Worm (Caenorhabditis elegans): Measurements from ENCODE around the gene K07H8.9.

The K07H8.9 gene

ce11 chrIV:8289580-8290323 is 3.5 kb upstream of the K07H8.9 start, which contains the start of gene daf-31:
TSS of gene daf-31 (plus strand) at chrIV:8290273.
- TF ChIP-seq fkh-10 (GFP tag; optimal IDR thresholded peaks at IDR 0.05) (no peak), lin-39 (tag; optimal IDR thresholded peaks at IDR 0.05) (no peak), ZK337.2 (GFP tag; IDR thresholded peaks at IDR 0.05) (no peak), mep-1 (tag; optimal IDR thresholded peaks at IDR 0.05) (peak; percentile 60), lim-7 (GFP tag; IDR thresholded peaks at IDR 0.05) (no peak), F10B5.3 (tag; optimal IDR thresholded peaks at IDR 0.05) (no peak), ama-1 (optimal IDR thresholded peaks at IDR 0.05) (peak; percentile 7), daf-19 (GFP tag; conservative IDR thresholded peaks at IDR 0.05) (no peak), egl-27 (tag; optimal IDR thresholded peaks at IDR 0.05) (no peak), nhr-28 (tag; optimal IDR thresholded peaks at IDR 0.05) (peak; percentile 3), nhr-6 (tag; optimal IDR thresholded peaks at IDR 0.05) (peak; percentile 56), ceh-28 (tag; optimal IDR thresholded peaks at IDR 0.05) (peak; percentile 4), zfp-3 (GFP tag; conservative IDR thresholded peaks at IDR 0.05) (no peak), rbr-2 (tag; optimal IDR thresholded peaks at IDR 0.05) (peak; percentile 36), jun-1 (tag; optimal IDR thresholded peaks at IDR 0.05) (no peak), dpl-1 (GFP tag; optimal IDR thresholded peaks at IDR 0.05) (peak; percentile 57), mdt-29 (GFP tag; IDR thresholded peaks at IDR 0.05) (no peak), ceh-32 (tag; optimal IDR thresholded peaks at IDR 0.05; ENCODE audit: poor library complexity) (no peak), ces-1 (GFP tag; optimal IDR thresholded peaks at IDR 0.05) (no peak), lir-3 (tag; optimal IDR thresholded peaks at IDR 0.05) (no peak), dve-1 (tag; optimal IDR thresholded peaks at IDR 0.05; ENCODE audit: insufficient read depth) (peak; percentile 36), lin-38 (GFP tag; IDR thresholded peaks at IDR 0.05) (peak; percentile 50), pqm-1 (tag; optimal IDR thresholded peaks at IDR 0.05) (no peak), spr-3 (GFP tag; optimal IDR thresholded peaks at IDR 0.05) (no peak), hlh-11 (tag; optimal IDR thresholded peaks at IDR 0.05) (peak; percentile 0), zfp-2 (tag; optimal IDR thresholded peaks at IDR 0.05) (no peak), mes-2 (tag; optimal IDR thresholded peaks at IDR 0.05; ENCODE audit: poor library complexity, severe bottlenecking) (peak; percentile 77), nhr-10 (tag; optimal IDR thresholded peaks at IDR 0.05) (no peak), aha-1 (tag) (no peak), pha-4 (GFP tag; IDR thresholded peaks at IDR 0.05) (no peak), pha-4 (tag; optimal IDR thresholded peaks at IDR 0.05) (peak; percentile 39), ctbp-1 (GFP tag; IDR thresholded peaks at IDR 0.05) (no peak), unc-130 (GFP tag; optimal IDR thresholded peaks at IDR 0.05) (no peak), D1046.2 (GFP tag; IDR thresholded peaks at IDR 0.05) (no peak), set-16 (GFP tag; IDR thresholded peaks at IDR 0.05) (no peak), F44E2.7 (GFP tag; IDR thresholded peaks at IDR 0.05) (no peak), F49E8.2 (tag; optimal IDR thresholded peaks at IDR 0.05; ENCODE audit: borderline replicate concordance) (no peak), nhr-11 (tag; optimal IDR thresholded peaks at IDR 0.05) (no peak), mxl-3 (GFP tag; optimal IDR thresholded peaks at IDR 0.05) (no peak), lsy-2 (tag; optimal IDR thresholded peaks at IDR 0.05) (peak in 1 of 2 experiments; percentile 75), dmd-8 (GFP tag; IDR thresholded peaks at IDR 0.05) (no peak), mdl-1 (tag; optimal IDR thresholded peaks at IDR 0.05) (peak in 1 of 2 experiments; percentile 17), ceh-62 (tag; optimal IDR thresholded peaks at IDR 0.05) (no peak), lin-13 (GFP tag; optimal IDR thresholded peaks at IDR 0.05) (peak; percentile 24), nhr-76 (tag; optimal IDR thresholded peaks at IDR 0.05) (no peak), daf-16 (GFP tag; optimal IDR thresholded peaks at IDR 0.05) (no peak), daf-16 (tag; optimal IDR thresholded peaks at IDR 0.05) (peak; percentile 50), snpc-1.2 (GFP tag; IDR thresholded peaks at IDR 0.05) (no peak), ceh-44 (GFP tag; IDR thresholded peaks at IDR 0.05) (no peak), arid-1 (GFP tag; conservative IDR thresholded peaks at IDR 0.05) (no peak), lin-1 (GFP tag; IDR thresholded peaks at IDR 0.05) (no peak), gei-8 (GFP tag; optimal IDR thresholded peaks at IDR 0.05) (no peak)
